Fruit fly (Drosophila melanogaster): ENCODE results near the gene Col4a1.

DNA sequence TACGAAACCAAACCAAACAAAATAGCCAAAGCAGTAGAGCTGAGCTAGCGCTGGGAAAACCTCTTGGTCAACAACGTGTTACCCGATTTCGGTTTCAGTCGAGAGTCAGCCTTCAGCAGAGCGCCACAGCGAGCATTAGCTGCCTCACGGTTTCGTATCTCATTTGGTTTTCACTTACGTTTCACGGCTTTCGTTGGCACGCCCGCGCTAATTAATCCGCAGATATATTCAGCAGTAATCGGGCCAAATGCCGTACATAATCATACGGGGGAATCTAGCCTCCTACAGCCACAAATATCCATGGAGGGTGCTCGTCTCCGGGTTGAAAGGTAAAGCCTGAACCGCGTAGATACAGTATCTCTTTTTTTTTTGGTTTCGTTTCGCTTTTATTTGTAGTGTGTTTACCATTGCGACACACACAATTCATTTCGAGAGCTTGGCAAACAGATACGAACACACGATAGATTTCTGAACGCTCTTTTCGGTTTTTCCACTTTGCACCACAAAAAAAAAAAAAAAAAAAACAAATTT lies 15.0 kb downstream of the Col4a1 start, which contains the start of gene CG31650:
- TF ChIP-seq CTCF (optimal IDR thresholded peaks at IDR 0.05) (no peak), CG8478 (optimal IDR thresholded peaks at IDR 0.05) (no peak)

Data from S2 (cell line).